Fruit fly (Drosophila melanogaster) whole organism, adult: ENCODE measurements around the gene CG10576.
A peak's percentile ranks its signal among the peaks of the same experiment; 100 is the strongest.

ENCODE experiments used
- CG12768 ChIP-seq: fragments of 200-800 bp; sonication (Bioruptor generic); optimal IDR thresholded peaks from 2 replicates; lab custom pipeline; 2017; ENCODE audit warnings: missing biosample characterization, missing genetic modification characterization, mild to moderate bottlenecking, moderate library complexity, missing genetic modification reagents
- CG33017 ChIP-seq: fragments of 200-800 bp; sonication (Bioruptor generic); optimal IDR thresholded peaks from 2 replicates; lab custom pipeline; 2018; ENCODE audit warnings: missing biosample characterization, mild to moderate bottlenecking, missing genetic modification characterization, moderate library complexity
- CG7101 ChIP-seq: fragments of 200-800 bp; sonication (Bioruptor generic); optimal IDR thresholded peaks from 2 replicates; lab custom pipeline; 2018; ENCODE audit warnings: missing biosample characterization, mild to moderate bottlenecking, missing genetic modification characterization, moderate library complexity
- Crg-1 ChIP-seq: fragments of 200-800 bp; sonication (Bioruptor generic); optimal IDR thresholded peaks from 2 replicates; lab custom pipeline; 2016; ENCODE audit warnings: missing biosample characterization, missing genetic modification characterization
- Mnt ChIP-seq: fragments of 200-800 bp; sonication (Bioruptor generic); optimal IDR thresholded peaks from 2 replicates; lab custom pipeline; 2016; ENCODE audit warnings: missing biosample characterization, mild to moderate bottlenecking, missing genetic modification characterization
- bab1 ChIP-seq: fragments of 200-800 bp; sonication (Bioruptor generic); optimal IDR thresholded peaks from 3 replicates; lab custom pipeline; 2019; ENCODE audit warnings: missing biosample characterization, mild to moderate bottlenecking, missing genetic modification characterization, moderate library complexity
- kay ChIP-seq: fragments of 200-800 bp; sonication (Bioruptor generic); peaks from one replicate; lab custom pipeline; 2016; ENCODE audit warnings: missing biosample characterization, missing genetic modification characterization, borderline replicate concordance
- ovo ChIP-seq: fragments of 200-800 bp; sonication (Bioruptor generic); optimal IDR thresholded peaks from 2 replicates; lab custom pipeline; 2016; ENCODE audit warnings: missing biosample characterization, missing genetic modification characterization
- pad ChIP-seq: fragments of 200-800 bp; sonication (Bioruptor generic); optimal IDR thresholded peaks from 3 replicates; lab custom pipeline; 2017; ENCODE audit warnings: missing biosample characterization, missing genetic modification characterization, mild to moderate bottlenecking, moderate library complexity, missing genetic modification reagents

DNA sequence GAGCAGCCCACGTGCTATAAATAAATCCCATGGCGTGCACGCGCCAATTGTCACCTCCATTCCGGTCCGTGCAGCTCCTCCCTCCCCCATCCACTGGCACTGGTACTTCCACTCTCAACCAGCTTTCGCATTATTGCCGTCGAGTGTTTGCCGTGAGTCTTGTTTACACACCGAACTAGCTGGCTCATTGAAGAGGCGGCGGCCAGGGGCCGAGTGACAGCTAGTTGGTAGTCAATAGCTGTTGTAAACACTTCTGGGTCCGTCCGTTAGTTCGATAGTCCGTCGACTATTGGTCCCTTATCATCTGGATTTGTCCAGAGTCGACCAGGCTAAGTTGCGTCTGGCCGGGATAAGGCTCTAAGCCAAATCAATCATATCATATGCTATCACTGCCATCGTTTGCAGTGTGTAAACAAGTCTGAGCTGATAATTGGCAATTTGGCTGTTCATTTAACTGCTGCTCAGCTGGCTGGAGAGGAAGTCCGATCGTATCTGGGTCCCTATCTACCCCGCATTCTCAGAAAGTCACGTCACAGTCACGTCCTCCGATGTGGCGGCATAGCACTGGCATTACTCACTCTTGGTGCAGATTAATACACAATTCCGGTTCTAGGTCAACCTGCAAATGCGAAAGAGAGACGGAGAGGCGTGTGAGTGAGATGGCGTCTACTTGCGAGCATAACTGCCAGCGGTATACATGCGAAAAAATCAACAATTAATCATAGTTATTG lies 42.0 kb upstream of the CG10576 start:
- TF ChIP-seq kay (GFP tag; lab: Kevin White, UChicago), result no peak
- TF ChIP-seq CG33017 (tag; lab: Kevin White, UChicago), result peak; percentile 14
- peak; percentile 64 for TF ChIP-seq CG7101 (tag; lab: Kevin White, UChicago)
- TF ChIP-seq ovo (GFP tag; lab: Kevin White, UChicago), result peak; percentile 75
- peak; percentile 88 for TF ChIP-seq CG12768 (GFP tag; lab: Kevin White, UChicago)
- peak; percentile 57 for TF ChIP-seq pad
- TF ChIP-seq bab1 (GFP tag; lab: Kevin White, UChicago), result no peak
- peak; percentile 93 for TF ChIP-seq Mnt (GFP tag; lab: Kevin White, UChicago)
- peak; percentile 64 for TF ChIP-seq Crg-1 (GFP tag; lab: Kevin White, UChicago)
